Worm (Caenorhabditis elegans) whole organism, young adult: Measurements from ENCODE around the gene C41G6.12.

Experiments used
- B0019.2 ChIP-seq: fragments of 200-800 bp; sonication (Bioruptor generic); conservative IDR thresholded peaks from 2 replicates; pipeline ENCODE4 v1.3.6; 2022; ENCODE audit warnings: missing genetic modification reagents, missing genetic modification characterization, missing compliant biosample characterization
- B0336.3 ChIP-seq: fragments of 200-800 bp; sonication (Bioruptor generic); IDR thresholded peaks from 2 replicates; pipeline ENCODE4 v1.3.6; 2022; ENCODE audit warnings: missing genetic modification characterization, missing compliant biosample characterization
- F33H1.4 ChIP-seq: fragments of 200-800 bp; sonication (Bioruptor generic); IDR thresholded peaks from 2 replicates; pipeline ENCODE4 v1.3.6; 2022; ENCODE audit warnings: missing genetic modification reagents, missing genetic modification characterization, missing compliant biosample characterization
- F37B4.10 ChIP-seq: fragments of 200-800 bp; sonication (Bioruptor generic); IDR thresholded peaks from 2 replicates; pipeline ENCODE4 v1.3.6; 2022; ENCODE audit warnings: missing genetic modification characterization, missing compliant biosample characterization
- F39B2.1 ChIP-seq: fragments of 200-800 bp; sonication (Bioruptor generic); IDR thresholded peaks from 2 replicates; pipeline ENCODE4 v1.3.6; 2022; ENCODE audit warnings: missing genetic modification reagents, missing genetic modification characterization, missing compliant biosample characterization
- F52B5.7 ChIP-seq: sonication (generic microtip); optimal IDR thresholded peaks from 2 replicates; lab custom pipeline; 2016; ENCODE audit warnings: mild to moderate bottlenecking, missing genetic modification characterization, missing compliant biosample characterization
- F57A8.1 ChIP-seq: fragments of 200-800 bp; sonication (Bioruptor generic); optimal IDR thresholded peaks from 2 replicates; lab custom pipeline; 2018; ENCODE audit warnings: mild to moderate bottlenecking, missing genetic modification characterization, moderate library complexity, missing compliant biosample characterization
- K11D2.4 ChIP-seq: fragments of 200-800 bp; sonication (Bioruptor generic); IDR thresholded peaks from 2 replicates; pipeline ENCODE4 v1.3.6; 2022; ENCODE audit warnings: missing genetic modification reagents, missing genetic modification characterization, missing compliant biosample characterization
- K12H6.12 ChIP-seq: fragments of 200-800 bp; sonication (Bioruptor generic); optimal IDR thresholded peaks from 2 replicates; lab custom pipeline; 2018; ENCODE audit warnings: mild to moderate bottlenecking, missing genetic modification characterization, missing compliant biosample characterization
- T26A5.8 ChIP-seq: sonication (generic microtip); optimal IDR thresholded peaks from 2 replicates; lab custom pipeline; 2016; ENCODE audit warnings: missing genetic modification characterization, missing compliant biosample characterization
- Y95B8A.8 ChIP-seq: fragments of 200-800 bp; sonication (Bioruptor generic); IDR thresholded peaks from 2 replicates; pipeline ENCODE4 v1.3.6; 2022; ENCODE audit warnings: missing genetic modification reagents, missing genetic modification characterization, missing compliant biosample characterization
- akir-1 ChIP-seq: fragments of 200-800 bp; sonication (Bioruptor generic); optimal IDR thresholded peaks from 2 replicates; lab custom pipeline; 2018; ENCODE audit warnings: mild to moderate bottlenecking, missing genetic modification characterization, moderate library complexity, missing compliant biosample characterization
- ama-1 ChIP-seq, 3 experiments: fragments of 150-350 bp in 1 of 3; sonication (generic microtip) in 2 of 3; optimal IDR thresholded peaks; 2 replicates each; lab custom pipeline; 2014 to 2018; ENCODE audit warnings: missing biosample characterization in 2 of 3, missing genetic modification characterization in 2 of 3, missing genetic modification reagents in 2 of 3
- aptf-3 ChIP-seq: fragments of 200-800 bp; sonication (Bioruptor generic); IDR thresholded peaks from 2 replicates; pipeline ENCODE4 v1.3.6; 2022; ENCODE audit warnings: missing genetic modification characterization, missing compliant biosample characterization
- atf-7 ChIP-seq: sonication (generic microtip); optimal IDR thresholded peaks from 2 replicates; lab custom pipeline; 2017; ENCODE audit warnings: mild to moderate bottlenecking, missing genetic modification characterization, missing compliant biosample characterization
- bed-1 ChIP-seq: fragments of 200-800 bp; sonication (Bioruptor generic); IDR thresholded peaks from 2 replicates; pipeline ENCODE4 v1.3.6; 2022; ENCODE audit warnings: missing genetic modification reagents, missing genetic modification characterization, missing compliant biosample characterization
- cebp-2 ChIP-seq: fragments of 200-800 bp; sonication (Bioruptor generic); IDR thresholded peaks from 2 replicates; pipeline ENCODE4 v1.3.6; 2022; ENCODE audit warnings: missing genetic modification characterization, missing compliant biosample characterization
- ceh-40 ChIP-seq: fragments of 200-800 bp; sonication (Bioruptor generic); IDR thresholded peaks from 2 replicates; pipeline ENCODE4 v1.3.6; 2022; ENCODE audit warnings: missing genetic modification characterization, missing compliant biosample characterization
- ceh-58 ChIP-seq: fragments of 200-800 bp; sonication (Bioruptor generic); IDR thresholded peaks from 2 replicates; pipeline ENCODE4 v1.3.6; 2022; ENCODE audit warnings: missing genetic modification characterization, missing compliant biosample characterization
- ceh-91 ChIP-seq: fragments of 200-800 bp; sonication (Bioruptor generic); IDR thresholded peaks from 2 replicates; pipeline ENCODE4 v1.3.6; 2022; ENCODE audit warnings: missing genetic modification reagents, missing genetic modification characterization, missing compliant biosample characterization
- egl-44 ChIP-seq: fragments of 200-800 bp; sonication (Bioruptor generic); IDR thresholded peaks from 2 replicates; pipeline ENCODE4 v1.3.6; 2022; ENCODE audit warnings: missing genetic modification reagents, missing genetic modification characterization, missing compliant biosample characterization
- fkh-3 ChIP-seq: sonication (generic microtip); optimal IDR thresholded peaks from 2 replicates; lab custom pipeline; 2016; ENCODE audit warnings: mild to moderate bottlenecking, missing genetic modification characterization, missing compliant biosample characterization
- him-1 ChIP-seq: sonication (generic microtip); optimal IDR thresholded peaks from 2 replicates; lab custom pipeline; 2016; ENCODE audit warnings: missing genotype, missing genetic modification reagents, missing genetic modification characterization, missing compliant biosample characterization
- hsf-1 ChIP-seq: fragments of 200-800 bp; sonication (Bioruptor generic); IDR thresholded peaks from 2 replicates; pipeline ENCODE4 v1.3.6; 2022; ENCODE audit warnings: missing genetic modification reagents, missing genetic modification characterization, missing compliant biosample characterization
- lag-1 ChIP-seq: fragments of 200-800 bp; sonication (Bioruptor generic); IDR thresholded peaks from 2 replicates; pipeline ENCODE4 v1.3.6; 2022; ENCODE audit warnings: missing genetic modification reagents, missing genetic modification characterization, missing compliant biosample characterization
- lin-35 ChIP-seq, 3 experiments: fragments of 150-350 bp in 2 of 3; sonication (generic microtip) in 1 of 3; optimal IDR thresholded peaks; 2 replicates each; lab custom pipeline; 2014 to 2018; ENCODE audit warnings: missing biosample characterization in 3 of 3, missing genetic modification characterization in 3 of 3, missing genetic modification reagents in 3 of 3
- lin-40 ChIP-seq: sonication (generic microtip); optimal IDR thresholded peaks from 2 replicates; lab custom pipeline; 2016; ENCODE audit warnings: missing genetic modification characterization, mild to moderate bottlenecking, missing compliant biosample characterization, missing genotype, missing genetic modification reagents
- madf-3 ChIP-seq: fragments of 200-800 bp; sonication (Bioruptor generic); IDR thresholded peaks from 2 replicates; pipeline ENCODE4 v1.3.6; 2022; ENCODE audit warnings: missing genetic modification reagents, missing genetic modification characterization, missing compliant biosample characterization
- madf-6 ChIP-seq: fragments of 200-800 bp; sonication (Bioruptor generic); IDR thresholded peaks from 2 replicates; pipeline ENCODE4 v1.3.6; 2022; ENCODE audit warnings: missing genetic modification reagents, missing genetic modification characterization, missing compliant biosample characterization
- mes-4 ChIP-seq: sonication (generic microtip); optimal IDR thresholded peaks from 2 replicates; lab custom pipeline; 2016; ENCODE audit warnings: missing genotype, missing genetic modification characterization, missing compliant biosample characterization
- nhr-120 ChIP-seq: fragments of 200-800 bp; sonication (Bioruptor generic); IDR thresholded peaks from 2 replicates; pipeline ENCODE4 v1.3.6; 2022; ENCODE audit warnings: missing genetic modification characterization, missing compliant biosample characterization
- nhr-179 ChIP-seq: sonication (generic microtip); optimal IDR thresholded peaks from 2 replicates; lab custom pipeline; 2016; ENCODE audit warnings: mild to moderate bottlenecking, missing genetic modification characterization, missing compliant biosample characterization
- nhr-80 ChIP-seq: sonication (generic microtip); optimal IDR thresholded peaks from 2 replicates; lab custom pipeline; 2016; ENCODE audit warnings: missing genetic modification characterization, missing compliant biosample characterization
- pbrm-1 ChIP-seq: fragments of 200-800 bp; sonication (Bioruptor generic); IDR thresholded peaks from 2 replicates; pipeline ENCODE4 v1.3.6; 2022; ENCODE audit warnings: missing genetic modification reagents, missing genetic modification characterization, missing compliant biosample characterization
- rec-8 ChIP-seq, 2 experiments: sonication (generic microtip); optimal IDR thresholded peaks; 2 replicates each; lab custom pipeline; 2016; ENCODE audit warnings: mild to moderate bottlenecking in 2 of 2, missing genetic modification characterization in 2 of 2, missing genetic modification reagents in 2 of 2, missing genotype in 2 of 2, missing biosample characterization in 1 of 2, missing compliant biosample characterization in 1 of 2, moderate library complexity in 1 of 2
- tbx-9 ChIP-seq: sonication (generic microtip); optimal IDR thresholded peaks from 2 replicates; lab custom pipeline; 2016; ENCODE audit warnings: borderline replicate concordance, missing genetic modification characterization, inconsistent platforms, missing compliant biosample characterization
- unc-130 ChIP-seq: sonication (generic microtip); optimal IDR thresholded peaks from 2 replicates; lab custom pipeline; 2016; ENCODE audit warnings: missing genetic modification reagents, missing genetic modification characterization, missing compliant biosample characterization
- ztf-18 ChIP-seq: sonication (generic microtip); optimal IDR thresholded peaks from 2 replicates; lab custom pipeline; 2016; ENCODE audit warnings: missing genotype, mild to moderate bottlenecking, missing genetic modification characterization, missing compliant biosample characterization
- ztf-25 ChIP-seq: fragments of 200-800 bp; sonication (Bioruptor generic); IDR thresholded peaks from 2 replicates; pipeline ENCODE4 v1.3.6; 2022; ENCODE audit warnings: missing genetic modification reagents, missing genetic modification characterization, missing compliant biosample characterization
- ztf-28 ChIP-seq: fragments of 200-800 bp; sonication (Bioruptor generic); IDR thresholded peaks from 2 replicates; pipeline ENCODE4 v1.3.6; 2022; ENCODE audit warnings: missing genetic modification reagents, missing genetic modification characterization, missing compliant biosample characterization

Gene C41G6.12

ce11 chrV:15226206-15226605, 18.6 kb upstream of the C41G6.12 start:
- TF ChIP-seq B0019.2 (GFP tag; lab: Robert Waterston, UW) (no peak), tbx-9 (no peak), nhr-80 (tag; lab: Kevin White, UChicago) (no peak), lin-40 (tag; lab: Kevin White, UChicago) (no peak), Y95B8A.8 (no peak), atf-7 (tag; lab: Kevin White, UChicago) (no peak), T26A5.8 (no peak), hsf-1 (GFP tag; lab: Robert Waterston, UW) (no peak), mes-4 (tag; lab: Kevin White, UChicago) (no peak), cebp-2 (no peak), pbrm-1 (GFP tag; lab: Robert Waterston, UW) (no peak)

ce11 chrV:15225650-15226049, 18.1 kb upstream of the C41G6.12 start, which contains the start of gene srw-14:
srw-14 (plus strand) TSS chrV:15225950.
- TF ChIP-seq fkh-3: no peak
- no peak for TF ChIP-seq F39B2.1
- TF ChIP-seq aptf-3: no peak
- no peak for TF ChIP-seq bed-1
- TF ChIP-seq ceh-58 (GFP tag; lab: Robert Waterston, UW): no peak
- no peak for TF ChIP-seq ceh-91 (GFP tag; lab: Robert Waterston, UW)
- no peak for TF ChIP-seq F37B4.10
- no peak for TF ChIP-seq lag-1 (GFP tag; lab: Robert Waterston, UW)
- TF ChIP-seq rec-8 (tag; optimal IDR thresholded peaks at IDR 0.05; lab: Kevin White, UChicago): no peak
- TF ChIP-seq, all 124 proteins: peak for 0

ce11 chrV:15223668-15224067, 16.1 kb upstream of the C41G6.12 start, which contains the start of gene srw-24:
srw-24 (plus strand) TSS chrV:15223968.
- TF ChIP-seq ztf-18 (tag; lab: Kevin White, UChicago) (no peak), nhr-120 (no peak), him-1 (tag; lab: Kevin White, UChicago) (no peak), ama-1 (optimal IDR thresholded peaks at IDR 0.05; lab: Kevin White, UChicago) (no peak), ama-1 (GFP tag; optimal IDR thresholded peaks at IDR 0.05; lab: Kevin White, UChicago) (no peak), nhr-179 (no peak), F33H1.4 (GFP tag; lab: Robert Waterston, UW) (no peak), F57A8.1 (no peak), lin-35 (GFP tag; optimal IDR thresholded peaks at IDR 0.05; lab: Kevin White, UChicago) (no peak), akir-1 (no peak), B0336.3 (GFP tag; lab: Robert Waterston, UW) (no peak), K11D2.4 (GFP tag; lab: Robert Waterston, UW) (no peak), F52B5.7 (tag; lab: Kevin White, UChicago) (no peak), ztf-25 (GFP tag; lab: Robert Waterston, UW) (no peak), madf-3 (GFP tag; lab: Robert Waterston, UW) (no peak), unc-130 (GFP tag; lab: Kevin White, UChicago) (no peak), ztf-28 (GFP tag; lab: Robert Waterston, UW) (no peak), ceh-40 (no peak), egl-44 (no peak), madf-6 (GFP tag; lab: Robert Waterston, UW) (no peak), K12H6.12 (no peak)
